Fruit fly (Drosophila melanogaster) whole organism, embryonic: ENCODE results near the gene CG31087.

Experiments
- Aef1 ChIP-seq: fragments of 200-800 bp; sonication (Bioruptor generic); IDR thresholded peaks from 3 replicates; pipeline ENCODE4 v1.3.6; 2022; ENCODE audit warnings: missing biosample characterization, missing genetic modification characterization
- Atf3 ChIP-seq: fragments of 200-800 bp; sonication (Bioruptor generic); optimal IDR thresholded peaks from 3 replicates; lab custom pipeline; 2016; ENCODE audit warnings: missing biosample characterization, missing genetic modification characterization
- Atf6 ChIP-seq: fragments of 200-800 bp; sonication (Bioruptor generic); IDR thresholded peaks from 2 replicates; pipeline ENCODE4 v1.3.6; 2022; ENCODE audit warnings: missing biosample characterization, missing genetic modification characterization
- Bgb ChIP-seq: fragments of 200-800 bp; sonication (Bioruptor generic); IDR thresholded peaks from 2 replicates; pipeline ENCODE4 v1.3.6; 2022; ENCODE audit warnings: missing biosample characterization, missing genetic modification characterization; ENCODE audit not compliant: partially characterized antibody
- CG1024 ChIP-seq: fragments of 200-800 bp; sonication (Bioruptor generic); IDR thresholded peaks from 2 replicates; pipeline ENCODE4 v1.3.6; 2022; ENCODE audit warnings: missing biosample characterization, missing genetic modification characterization
- CG10462 ChIP-seq: fragments of 200-800 bp; sonication (Bioruptor generic); optimal IDR thresholded peaks from 2 replicates; lab custom pipeline; 2016; ENCODE audit warnings: missing biosample characterization, missing genetic modification characterization
- CG10979 ChIP-seq: fragments of 200-800 bp; sonication (Bioruptor generic); optimal IDR thresholded peaks from 2 replicates; lab custom pipeline; 2018; ENCODE audit warnings: missing biosample characterization, mild to moderate bottlenecking, missing genetic modification characterization, moderate library complexity
- CG11504 ChIP-seq: fragments of 200-800 bp; sonication (Bioruptor generic); optimal IDR thresholded peaks from 3 replicates; lab custom pipeline; 2019; ENCODE audit warnings: missing biosample characterization, mild to moderate bottlenecking, missing genetic modification characterization, moderate library complexity
- CG12236 ChIP-seq: fragments of 200-800 bp; sonication (Bioruptor generic); optimal IDR thresholded peaks from 2 replicates; lab custom pipeline; 2016; ENCODE audit warnings: missing biosample characterization, missing genetic modification characterization
- CG14014 ChIP-seq: fragments of 200-800 bp; sonication (Bioruptor generic); IDR thresholded peaks from 2 replicates; pipeline ENCODE4 v1.3.6; 2022; ENCODE audit warnings: missing biosample characterization, missing genetic modification characterization
- CG15011 ChIP-seq: fragments of 200-800 bp; sonication (Bioruptor generic); optimal IDR thresholded peaks from 3 replicates; lab custom pipeline; 2018; ENCODE audit warnings: missing biosample characterization, mild to moderate bottlenecking, missing genetic modification characterization
- CG1529 ChIP-seq: fragments of 200-800 bp; sonication (Bioruptor generic); optimal IDR thresholded peaks from 3 replicates; lab custom pipeline; 2018; ENCODE audit warnings: missing biosample characterization, missing genetic modification characterization
- CG17802 ChIP-seq: fragments of 200-800 bp; sonication (Bioruptor generic); optimal IDR thresholded peaks from 2 replicates; lab custom pipeline; 2018; ENCODE audit warnings: missing biosample characterization, mild to moderate bottlenecking, missing genetic modification characterization, moderate library complexity
- CG17829 ChIP-seq: fragments of 200-800 bp; optimal IDR thresholded peaks from 2 replicates; lab custom pipeline; 2019; ENCODE audit warnings: missing biosample characterization, mild to moderate bottlenecking, missing genetic modification characterization, moderate library complexity
- CG1792 ChIP-seq: fragments of 200-800 bp; sonication (Bioruptor generic); optimal IDR thresholded peaks from 2 replicates; lab custom pipeline; 2016; ENCODE audit warnings: missing biosample characterization, missing genetic modification characterization
- CG18619 ChIP-seq: fragments of 200-800 bp; sonication (Bioruptor generic); optimal IDR thresholded peaks from 3 replicates; lab custom pipeline; 2017; ENCODE audit warnings: missing biosample characterization, mild to moderate bottlenecking, missing genetic modification characterization
- CG4328 ChIP-seq: fragments of 200-800 bp; sonication (Bioruptor generic); optimal IDR thresholded peaks from 3 replicates; lab custom pipeline; 2017; ENCODE audit warnings: missing biosample characterization, missing genetic modification reagents, missing genetic modification characterization
- CG6813 ChIP-seq: fragments of 200-800 bp; sonication (Bioruptor generic); optimal IDR thresholded peaks from 2 replicates; lab custom pipeline; 2017; ENCODE audit warnings: missing biosample characterization, missing genetic modification characterization, mild to moderate bottlenecking, moderate library complexity, missing genetic modification reagents
- CG7372 ChIP-seq: fragments of 200-800 bp; sonication (Bioruptor generic); IDR thresholded peaks from 2 replicates; pipeline ENCODE4 v1.3.6; 2022; ENCODE audit warnings: missing biosample characterization, missing genetic modification characterization
- CG8290 ChIP-seq, 3 experiments: fragments of 200-800 bp; sonication (Bioruptor generic); optimal IDR thresholded peaks; 2 replicates each; lab custom pipeline; 2016 to 2019; ENCODE audit warnings: missing biosample characterization in 3 of 3, missing genetic modification characterization in 3 of 3, mild to moderate bottlenecking in 2 of 3, moderate library complexity in 1 of 3
- CG8359 ChIP-seq: fragments of 200-800 bp; sonication (Bioruptor generic); optimal IDR thresholded peaks from 2 replicates; lab custom pipeline; 2017; ENCODE audit warnings: missing biosample characterization, mild to moderate bottlenecking, missing genetic modification characterization, borderline replicate concordance
- CG8388 ChIP-seq: fragments of 200-800 bp; sonication (Bioruptor generic); optimal IDR thresholded peaks from 2 replicates; lab custom pipeline; 2019; ENCODE audit warnings: missing biosample characterization, mild to moderate bottlenecking, missing genetic modification characterization, moderate library complexity
- CG9437 ChIP-seq: fragments of 200-800 bp; sonication (Bioruptor generic); optimal IDR thresholded peaks from 2 replicates; lab custom pipeline; 2018; ENCODE audit warnings: missing biosample characterization, mild to moderate bottlenecking, missing genetic modification characterization
- CHES-1-like ChIP-seq: fragments of 200-800 bp; sonication (Bioruptor generic); optimal IDR thresholded peaks from 2 replicates; lab custom pipeline; 2016; ENCODE audit warnings: missing biosample characterization, missing genetic modification characterization
- CkIIα-i1 ChIP-seq: fragments of 200-800 bp; sonication (Bioruptor generic); IDR thresholded peaks from 2 replicates; pipeline ENCODE4 v1.3.6; 2022; ENCODE audit warnings: missing biosample characterization, missing genetic modification characterization
- E2f1 ChIP-seq: fragments of 200-800 bp; sonication (Bioruptor generic); IDR thresholded peaks from 2 replicates; pipeline ENCODE4 v1.3.6; 2022; ENCODE audit warnings: missing biosample characterization, missing genetic modification characterization
- Fer1 ChIP-seq: fragments of 200-800 bp; sonication (Bioruptor generic); optimal IDR thresholded peaks from 2 replicates; lab custom pipeline; 2017; ENCODE audit warnings: missing biosample characterization, mild to moderate bottlenecking, missing genetic modification characterization
- Hand ChIP-seq: fragments of 200-800 bp; sonication (Bioruptor generic); optimal IDR thresholded peaks from 2 replicates; lab custom pipeline; 2017; ENCODE audit warnings: mild to moderate bottlenecking, missing biosample characterization, missing genetic modification reagents, missing genetic modification characterization
- Jarid2 ChIP-seq: fragments of 200-800 bp; sonication (Bioruptor generic); optimal IDR thresholded peaks from 3 replicates; lab custom pipeline; 2017; ENCODE audit warnings: mild to moderate bottlenecking, missing biosample characterization, missing genetic modification reagents, missing genetic modification characterization
- MESR4 ChIP-seq: fragments of 200-800 bp; sonication (Bioruptor generic); optimal IDR thresholded peaks from 2 replicates; lab custom pipeline; 2018; ENCODE audit warnings: missing biosample characterization, mild to moderate bottlenecking, missing genetic modification characterization, moderate library complexity
- Stat92E ChIP-seq, 3 experiments: fragments of >200 bp in 2 of 3; fragments of 200-800 bp in 1 of 3; sonication (Bioruptor generic) in 1 of 3; optimal IDR thresholded peaks; 2 replicates each; lab custom pipeline; 2017 to 2019; ENCODE audit warnings: missing biosample characterization in 3 of 3, missing genetic modification characterization in 3 of 3, mild to moderate bottlenecking in 1 of 3, moderate library complexity in 1 of 3
- abd-A ChIP-seq: fragments of 200-800 bp; sonication (Bioruptor generic); optimal IDR thresholded peaks from 3 replicates; lab custom pipeline; 2019; ENCODE audit warnings: missing biosample characterization, mild to moderate bottlenecking, missing genetic modification characterization, moderate library complexity
- ap ChIP-seq: fragments of 200-800 bp; sonication (Bioruptor generic); IDR thresholded peaks from 2 replicates; pipeline ENCODE4 v1.3.6; 2022; ENCODE audit warnings: missing biosample characterization, missing genetic modification characterization
- ci ChIP-seq: fragments of 200-800 bp; sonication (Bioruptor generic); IDR thresholded peaks from 3 replicates; pipeline ENCODE4 v1.3.6; 2022; ENCODE audit warnings: missing biosample characterization, missing genetic modification characterization
- exex ChIP-seq: fragments of 200-800 bp; sonication (Bioruptor generic); optimal IDR thresholded peaks from 4 replicates; lab custom pipeline; 2018; ENCODE audit warnings: missing biosample characterization, mild to moderate bottlenecking, missing genetic modification characterization, moderate library complexity
- fd64A ChIP-seq: fragments of 200-800 bp; sonication (Bioruptor generic); optimal IDR thresholded peaks from 3 replicates; lab custom pipeline; 2018; ENCODE audit warnings: missing biosample characterization, mild to moderate bottlenecking, missing genetic modification characterization
- h ChIP-seq: fragments of >200 bp; optimal IDR thresholded peaks from 2 replicates; lab custom pipeline; 2017
- jigr1 ChIP-seq: fragments of 200-800 bp; sonication (Bioruptor generic); IDR thresholded peaks from 3 replicates; pipeline ENCODE4 v1.3.6; 2022; ENCODE audit warnings: missing biosample characterization, missing genetic modification characterization
- lola ChIP-seq, 3 experiments: fragments of >200 bp in 2 of 3; fragments of 200-800 bp in 1 of 3; sonication (Bioruptor generic) in 1 of 3; optimal IDR thresholded peaks; 2 replicates each; lab custom pipeline; 2017 to 2019; ENCODE audit warnings: missing biosample characterization in 3 of 3, missing genetic modification characterization in 3 of 3, mild to moderate bottlenecking in 1 of 3, moderate library complexity in 1 of 3
- mirr ChIP-seq: fragments of 200-800 bp; sonication (Bioruptor generic); optimal IDR thresholded peaks from 3 replicates; lab custom pipeline; 2018; ENCODE audit warnings: missing biosample characterization, mild to moderate bottlenecking, missing genetic modification characterization
- onecut ChIP-seq: fragments of 200-800 bp; sonication (Bioruptor generic); IDR thresholded peaks from 2 replicates; pipeline ENCODE4 v1.3.6; 2022; ENCODE audit warnings: missing biosample characterization, missing genetic modification characterization
- ranshi ChIP-seq: fragments of 200-800 bp; sonication (Bioruptor generic); IDR thresholded peaks from 2 replicates; pipeline ENCODE4 v1.3.6; 2022; ENCODE audit warnings: missing biosample characterization, missing genetic modification characterization
- ro ChIP-seq: fragments of 200-800 bp; sonication (Bioruptor generic); IDR thresholded peaks from 2 replicates; pipeline ENCODE4 v1.3.6; 2022; ENCODE audit warnings: missing biosample characterization, missing genetic modification characterization
- sc ChIP-seq, 3 experiments: fragments of >200 bp in 2 of 3; fragments of 200-800 bp in 1 of 3; sonication (Bioruptor generic) in 1 of 3; optimal IDR thresholded peaks; 2 replicates in 2 of 3; 3 replicates in 1 of 3; lab custom pipeline; 2017; ENCODE audit warnings: mild to moderate bottlenecking in 1 of 3, missing biosample characterization in 1 of 3, missing genetic modification characterization in 1 of 3, missing genetic modification reagents in 1 of 3
- sim ChIP-seq: fragments of 200-800 bp; sonication (Bioruptor generic); IDR thresholded peaks from 2 replicates; pipeline ENCODE4 v1.3.6; 2022; ENCODE audit warnings: missing biosample characterization, missing genetic modification characterization
- tgo ChIP-seq: fragments of 200-800 bp; sonication (Bioruptor generic); IDR thresholded peaks from 3 replicates; pipeline ENCODE4 v1.3.6; 2022; ENCODE audit warnings: missing biosample characterization, missing genetic modification characterization

CG31087 gene

dm6 chr3R:25265589-25266201, 47.9 kb downstream of the CG31087 start, which contains the start of the genes GlnRS and RIOK2 (continued):
- TF ChIP-seq CG10979 (tag; lab: Kevin White, UChicago) = peak; percentile 1
- TF ChIP-seq h (lab: Kevin White, UChicago) = no peak
- no peak for TF ChIP-seq CkIIα-i1 (GFP tag; lab: Robert Waterston, UW)
- peak; percentile 88 for TF ChIP-seq CG1024

- peak; percentile 11 for TF ChIP-seq CG9437
- no peak for TF ChIP-seq ap (GFP tag; lab: Robert Waterston, UW)
- TF ChIP-seq jigr1 (GFP tag; lab: Robert Waterston, UW) = no peak
- peak; percentile 77 for TF ChIP-seq CG14014 (GFP tag; lab: Robert Waterston, UW)
- no peak for TF ChIP-seq fd64A (GFP tag; lab: Kevin White, UChicago)
- peak in 1 of 3 experiments; percentile 53 for TF ChIP-seq lola (GFP tag; optimal IDR thresholded peaks at IDR 0.05; lab: Kevin White, UChicago)
- no peak for TF ChIP-seq Stat92E (GFP tag; optimal IDR thresholded peaks at IDR 0.05; lab: Kevin White, UChicago)
- no peak for TF ChIP-seq Jarid2 (GFP tag; lab: Kevin White, UChicago)
- no peak for TF ChIP-seq sc (optimal IDR thresholded peaks at IDR 0.05; lab: Kevin White, UChicago)
- no peak for TF ChIP-seq sc (GFP tag; optimal IDR thresholded peaks at IDR 0.05; lab: Kevin White, UChicago)
- peak; percentile 53 for TF ChIP-seq Atf3 (GFP tag; lab: Kevin White, UChicago)
- TF ChIP-seq sim = 0 out of 2 replicates have a peak, but pooled peaks have one; percentile 17
- peak; percentile 55 for TF ChIP-seq CG8388 (GFP tag; lab: Kevin White, UChicago)
- no peak; the same call in 1 of the 2 replicates for TF ChIP-seq onecut (GFP tag; lab: Robert Waterston, UW)
- peak; percentile 56 for TF ChIP-seq CG17829 (tag; lab: Kevin White, UChicago)
- TF ChIP-seq Fer1 (GFP tag; lab: Kevin White, UChicago) = peak; percentile 77
- peak; percentile 47 for TF ChIP-seq ci (GFP tag; lab: Robert Waterston, UW)
- TF ChIP-seq CG1529 (GFP tag; lab: Kevin White, UChicago) = no peak
- TF ChIP-seq CG12236 (GFP tag; lab: Kevin White, UChicago) = no peak
- TF ChIP-seq mirr = no peak
- no peak for TF ChIP-seq Hand (GFP tag; lab: Kevin White, UChicago)
- TF ChIP-seq E2f1 (GFP tag; lab: Robert Waterston, UW) = peak; percentile 40; the same call in 1 of the 2 replicates
- TF ChIP-seq CG10979 (tag; lab: Kevin White, UChicago) = peak; percentile 53
- TF ChIP-seq abd-A (tag; lab: Kevin White, UChicago) = no peak
- TF ChIP-seq CHES-1-like (GFP tag; lab: Kevin White, UChicago) = peak; percentile 41
- TF ChIP-seq exex (tag; lab: Kevin White, UChicago) = peak; percentile 63
- TF ChIP-seq CG10462 = peak; percentile 19
- no peak for TF ChIP-seq CG11504 (tag; lab: Kevin White, UChicago)
- peak; percentile 35; the same call in 1 of the 2 replicates for TF ChIP-seq CG7372 (GFP tag; lab: Robert Waterston, UW)
- TF ChIP-seq CG8359 (GFP tag; lab: Kevin White, UChicago) = peak; percentile 16
- TF ChIP-seq Bgb (GFP tag; lab: Robert Waterston, UW) = no peak
- peak; percentile 53 for TF ChIP-seq Aef1 (GFP tag; lab: Robert Waterston, UW)
- no peak for TF ChIP-seq ro
- TF ChIP-seq CG6813 (GFP tag; lab: Kevin White, UChicago) = no peak
- peak; percentile 54; the same call in 1 of the 2 replicates for TF ChIP-seq ranshi
- TF ChIP-seq CG4328 (GFP tag; lab: Kevin White, UChicago) = no peak
- peak; percentile 25 for TF ChIP-seq CG18619 (GFP tag; lab: Kevin White, UChicago)
- TF ChIP-seq CG17802 (tag; lab: Kevin White, UChicago) = peak; percentile 45
- TF ChIP-seq CG1792 (GFP tag; lab: Kevin White, UChicago) = peak; percentile 40
- TF ChIP-seq CG15011 (GFP tag; lab: Kevin White, UChicago) = no peak
- TF ChIP-seq CG8290 (GFP tag; optimal IDR thresholded peaks at IDR 0.05; lab: Kevin White, UChicago) = peak; percentile 1
- TF ChIP-seq CG8290 (tag; optimal IDR thresholded peaks at IDR 0.05; lab: Kevin White, UChicago) = peak in 1 of 2 experiments; percentile 14
- peak; percentile 77 for TF ChIP-seq tgo
- TF ChIP-seq MESR4 (GFP tag; lab: Kevin White, UChicago) = peak; percentile 43
- TF ChIP-seq Atf6 (GFP tag; lab: Robert Waterston, UW) = peak; percentile 69
Observed at dm6 chr3R:25262322-25262761, 51.3 kb downstream of the CG31087 start, which contains the start of the genes Kdsr and CG11858. Kdsr (minus strand) TSS chr3R:25262498. CG11858 (plus strand) TSS chr3R:25262741.
